Worm (Caenorhabditis elegans) whole organism, L4 larva: ENCODE measurements around the gene trk-1.

ENCODE experiments used
- D1046.2 ChIP-seq: fragments of 200-800 bp; sonication (Bioruptor generic); IDR thresholded peaks from 2 replicates; pipeline ENCODE4 v1.3.6; 2022; ENCODE audit warnings: missing genetic modification characterization, missing compliant biosample characterization
- R02D3.7 ChIP-seq: fragments of 150-350 bp; sonication (generic microtip); optimal IDR thresholded peaks from 3 replicates; lab custom pipeline; 2014; ENCODE audit warnings: missing biosample characterization, missing genetic modification characterization
- T26A8.4 ChIP-seq: fragments of 200-800 bp; sonication (Bioruptor generic); IDR thresholded peaks from 2 replicates; pipeline ENCODE4 v1.3.6; 2022; ENCODE audit warnings: missing genetic modification characterization, missing compliant biosample characterization
- Y5F2A.4 ChIP-seq: fragments of 200-800 bp; sonication (Bioruptor generic); optimal IDR thresholded peaks from 2 replicates; lab custom pipeline; 2018; ENCODE audit warnings: mild to moderate bottlenecking, missing genetic modification characterization, missing compliant biosample characterization
- ZK337.2 ChIP-seq: fragments of 200-800 bp; sonication (Bioruptor generic); IDR thresholded peaks from 2 replicates; pipeline ENCODE4 v1.3.6; 2022; ENCODE audit warnings: missing genetic modification reagents, missing genetic modification characterization, missing compliant biosample characterization
- ZK546.5 ChIP-seq, 2 experiments: sonication (generic microtip); optimal IDR thresholded peaks; 2 replicates each; lab custom pipeline; 2017; ENCODE audit warnings: missing biosample characterization in 2 of 2, missing genetic modification characterization in 2 of 2
- aha-1 ChIP-seq: fragments of 150-350 bp; peaks from one replicate; lab custom pipeline; 2014; ENCODE audit warnings: missing biosample characterization, missing genetic modification characterization
- arid-1 ChIP-seq: fragments of 200-800 bp; sonication (Bioruptor generic); conservative IDR thresholded peaks from 2 replicates; pipeline ENCODE4 v1.3.6; 2022; ENCODE audit warnings: missing genetic modification reagents, missing genetic modification characterization, missing compliant biosample characterization
- attf-4 ChIP-seq: sonication (generic microtip); optimal IDR thresholded peaks from 3 replicates; lab custom pipeline; 2017; ENCODE audit warnings: missing biosample characterization, missing genetic modification characterization
- ceh-28 ChIP-seq: fragments of 150-350 bp; optimal IDR thresholded peaks from 2 replicates; lab custom pipeline; 2014; ENCODE audit warnings: missing biosample characterization, missing genetic modification reagents, missing genetic modification characterization
- ceh-62 ChIP-seq: sonication (generic microtip); optimal IDR thresholded peaks from 2 replicates; lab custom pipeline; 2017; ENCODE audit warnings: missing biosample characterization, missing genetic modification characterization
- ceh-82 ChIP-seq: sonication (generic microtip); optimal IDR thresholded peaks from 2 replicates; lab custom pipeline; 2017; ENCODE audit warnings: missing biosample characterization, missing genetic modification characterization
- daf-16 ChIP-seq, 3 experiments: sonication (generic microtip); optimal IDR thresholded peaks; 2 replicates each; lab custom pipeline; 2016 to 2017; ENCODE audit warnings: missing genetic modification characterization in 3 of 3, missing genetic modification reagents in 3 of 3, mild to moderate bottlenecking in 2 of 3, missing compliant biosample characterization in 2 of 3, missing biosample characterization in 1 of 3, moderate library complexity in 1 of 3
- daf-19 ChIP-seq: fragments of 200-800 bp; sonication (Bioruptor generic); conservative IDR thresholded peaks from 2 replicates; pipeline ENCODE4 v1.3.6; 2022; ENCODE audit warnings: missing genetic modification characterization, missing compliant biosample characterization
- dmd-6 ChIP-seq: fragments of 200-800 bp; sonication (Bioruptor generic); IDR thresholded peaks from 2 replicates; pipeline ENCODE4 v1.3.6; 2022; ENCODE audit warnings: missing genetic modification reagents, missing genetic modification characterization, missing compliant biosample characterization
- dmd-9 ChIP-seq: fragments of 200-800 bp; sonication (Bioruptor generic); IDR thresholded peaks from 2 replicates; pipeline ENCODE4 v1.3.6; 2022; ENCODE audit warnings: missing genetic modification reagents, missing genetic modification characterization, missing compliant biosample characterization
- dpl-1 ChIP-seq: fragments of 150-350 bp; optimal IDR thresholded peaks from 2 replicates; lab custom pipeline; 2014; ENCODE audit warnings: missing biosample characterization, missing genetic modification reagents, missing genetic modification characterization
- duxl-1 ChIP-seq: sonication (generic microtip); optimal IDR thresholded peaks from 2 replicates; lab custom pipeline; 2016; ENCODE audit warnings: mild to moderate bottlenecking, missing genetic modification characterization, moderate library complexity, missing compliant biosample characterization; ENCODE audit not compliant: poor library complexity
- dve-1 ChIP-seq: sonication (generic microtip); optimal IDR thresholded peaks from 2 replicates; lab custom pipeline; 2017; ENCODE audit warnings: antibody characterized with exemption, mild to moderate bottlenecking, missing genetic modification characterization, missing compliant biosample characterization; ENCODE audit not compliant: insufficient read depth
- egl-27 ChIP-seq: sonication (generic microtip); optimal IDR thresholded peaks from 3 replicates; lab custom pipeline; 2017; ENCODE audit warnings: missing biosample characterization, missing genetic modification reagents, missing genetic modification characterization
- egl-43 ChIP-seq: fragments of 200-800 bp; sonication (Bioruptor generic); IDR thresholded peaks from 2 replicates; pipeline ENCODE4 v1.3.6; 2022; ENCODE audit warnings: missing genetic modification reagents, missing genetic modification characterization, missing compliant biosample characterization
- fkh-10 ChIP-seq: fragments of 150-350 bp; optimal IDR thresholded peaks from 2 replicates; lab custom pipeline; 2014; ENCODE audit warnings: missing biosample characterization, missing genetic modification reagents, missing genetic modification characterization
- hlh-11 ChIP-seq: fragments of 200-800 bp; sonication (Bioruptor generic); optimal IDR thresholded peaks from 2 replicates; lab custom pipeline; 2018; ENCODE audit warnings: mild to moderate bottlenecking, missing genetic modification characterization, missing compliant biosample characterization
- hmg-1.1 ChIP-seq: fragments of 200-800 bp; sonication (Bioruptor generic); IDR thresholded peaks from 2 replicates; pipeline ENCODE4 v1.3.6; 2022; ENCODE audit warnings: missing genetic modification reagents, missing genetic modification characterization, missing compliant biosample characterization
- jun-1 ChIP-seq: fragments of 150-350 bp; optimal IDR thresholded peaks from 2 replicates; lab custom pipeline; 2014; ENCODE audit warnings: missing biosample characterization, missing genetic modification reagents, missing genetic modification characterization
- lin-29 ChIP-seq: fragments of 200-800 bp; sonication (Bioruptor generic); IDR thresholded peaks from 2 replicates; pipeline ENCODE4 v1.3.6; 2022; ENCODE audit warnings: missing genetic modification reagents, missing genetic modification characterization, missing compliant biosample characterization
- lin-39 ChIP-seq: fragments of 150-350 bp; optimal IDR thresholded peaks from 2 replicates; lab custom pipeline; 2014; ENCODE audit warnings: missing biosample characterization, missing genetic modification reagents, missing genetic modification characterization
- lsy-2 ChIP-seq, 2 experiments: fragments of 150-350 bp in 1 of 2; sonication (generic microtip) in 1 of 2; optimal IDR thresholded peaks; 2 replicates each; lab custom pipeline; 2014 to 2017; ENCODE audit warnings: missing biosample characterization in 2 of 2, missing genetic modification characterization in 2 of 2
- madf-5 ChIP-seq, 2 experiments: fragments of 200-800 bp; sonication (Bioruptor generic); IDR thresholded peaks; 2 replicates each; pipeline ENCODE4 v1.3.6; 2022; ENCODE audit warnings: missing compliant biosample characterization in 2 of 2, missing genetic modification characterization in 2 of 2
- mdt-29 ChIP-seq: fragments of 200-800 bp; sonication (Bioruptor generic); IDR thresholded peaks from 2 replicates; pipeline ENCODE4 v1.3.6; 2022; ENCODE audit warnings: missing genetic modification reagents, missing genetic modification characterization, missing compliant biosample characterization
- mes-2 ChIP-seq: sonication (generic microtip); optimal IDR thresholded peaks from 2 replicates; lab custom pipeline; 2016; ENCODE audit warnings: missing genotype, mild to moderate bottlenecking, missing genetic modification characterization, missing compliant biosample characterization; ENCODE audit not compliant: poor library complexity, severe bottlenecking
- nhr-111 ChIP-seq: fragments of 200-800 bp; sonication (Bioruptor generic); optimal IDR thresholded peaks from 2 replicates; lab custom pipeline; 2018; ENCODE audit warnings: mild to moderate bottlenecking, missing genetic modification characterization, missing compliant biosample characterization
- nhr-28 ChIP-seq: fragments of 150-350 bp; optimal IDR thresholded peaks from 2 replicates; lab custom pipeline; 2014; ENCODE audit warnings: missing biosample characterization, missing genetic modification characterization
- nhr-41 ChIP-seq: fragments of 200-800 bp; sonication (Bioruptor generic); IDR thresholded peaks from 2 replicates; pipeline ENCODE4 v1.3.6; 2022; ENCODE audit warnings: missing genetic modification reagents, missing genetic modification characterization, missing compliant biosample characterization
- nhr-48 ChIP-seq: sonication (generic microtip); optimal IDR thresholded peaks from 2 replicates; lab custom pipeline; 2016; ENCODE audit warnings: mild to moderate bottlenecking, missing genetic modification characterization, missing compliant biosample characterization
- nhr-6 ChIP-seq: fragments of 150-350 bp; optimal IDR thresholded peaks from 2 replicates; lab custom pipeline; 2014; ENCODE audit warnings: missing biosample characterization, missing genetic modification characterization
- php-3 ChIP-seq: fragments of 200-800 bp; sonication (Bioruptor generic); IDR thresholded peaks from 2 replicates; pipeline ENCODE4 v1.3.6; 2022; ENCODE audit warnings: missing genetic modification reagents, missing genetic modification characterization, missing compliant biosample characterization
- pqm-1 ChIP-seq: sonication (generic microtip); optimal IDR thresholded peaks from 2 replicates; lab custom pipeline; 2017; ENCODE audit warnings: missing biosample characterization, missing genetic modification characterization
- rbr-2 ChIP-seq: sonication (generic microtip); optimal IDR thresholded peaks from 2 replicates; lab custom pipeline; 2016; ENCODE audit warnings: missing genotype, missing genetic modification characterization, missing compliant biosample characterization
- set-16 ChIP-seq: fragments of 200-800 bp; sonication (Bioruptor generic); IDR thresholded peaks from 2 replicates; pipeline ENCODE4 v1.3.6; 2022; ENCODE audit warnings: missing genetic modification reagents, missing genetic modification characterization, missing compliant biosample characterization
- snpc-1.2 ChIP-seq: fragments of 200-800 bp; sonication (Bioruptor generic); IDR thresholded peaks from 2 replicates; pipeline ENCODE4 v1.3.6; 2022; ENCODE audit warnings: missing genetic modification reagents, missing genetic modification characterization, missing compliant biosample characterization
- snpc-4 ChIP-seq: fragments of 150-350 bp; optimal IDR thresholded peaks from 2 replicates; lab custom pipeline; 2014; ENCODE audit warnings: missing biosample characterization, missing genetic modification characterization
- spr-3 ChIP-seq: fragments of 200-800 bp; sonication (Bioruptor generic); optimal IDR thresholded peaks from 2 replicates; lab custom pipeline; 2018; ENCODE audit warnings: mild to moderate bottlenecking, missing genetic modification characterization, missing compliant biosample characterization
- unc-130 ChIP-seq: sonication (generic microtip); optimal IDR thresholded peaks from 2 replicates; lab custom pipeline; 2016; ENCODE audit warnings: missing genetic modification reagents, missing genetic modification characterization, missing compliant biosample characterization
- unc-39 ChIP-seq: sonication (generic microtip); optimal IDR thresholded peaks from 2 replicates; lab custom pipeline; 2017; ENCODE audit warnings: missing biosample characterization, missing genetic modification characterization
- unc-62 ChIP-seq, 3 experiments: fragments of 150-350 bp in 1 of 3; sonication (generic microtip); optimal IDR thresholded peaks in 2 of 3; peaks in 1 of 3; 1 replicate in 1 of 3; 2 replicates in 2 of 3; lab custom pipeline; 2014 to 2017; ENCODE audit warnings: missing biosample characterization in 3 of 3, missing genetic modification characterization in 3 of 3, missing genetic modification reagents in 3 of 3, missing genotype in 1 of 3
- vab-7 ChIP-seq: fragments of 200-800 bp; sonication (Bioruptor generic); IDR thresholded peaks from 2 replicates; pipeline ENCODE4 v1.3.6; 2022; ENCODE audit warnings: missing genetic modification reagents, missing genetic modification characterization, missing compliant biosample characterization

Gene trk-1

ce11 chrX:8939389-8939788 lies 11.4 kb downstream of the trk-1 start (continued):
- TF ChIP-seq snpc-1.2 (GFP tag; lab: Robert Waterston, UW) (peak; percentile 67), madf-5 (GFP tag; IDR thresholded peaks at IDR 0.05; lab: Robert Waterston, UW) (peak in 1 of 2 experiments; percentile 54; a peak in 1 of 4 replicates), ceh-28 (no peak), nhr-6 (tag; lab: Kevin White, UChicago) (no peak), unc-130 (GFP tag; lab: Kevin White, UChicago) (no peak), nhr-111 (GFP tag; lab: Kevin White, UChicago) (no peak), ceh-62 (tag; lab: Kevin White, UChicago) (no peak), pqm-1 (tag; lab: Kevin White, UChicago) (no peak), egl-27 (tag; lab: Kevin White, UChicago) (no peak), lin-29 (GFP tag; lab: Robert Waterston, UW) (no peak), D1046.2 (GFP tag; lab: Robert Waterston, UW) (peak; percentile 69; the same call in 1 of the 2 replicates), ceh-82 (tag; lab: Kevin White, UChicago) (no peak), aha-1 (tag; lab: Kevin White, UChicago) (no peak), ZK546.5 (tag; optimal IDR thresholded peaks at IDR 0.05; lab: Kevin White, UChicago) (no peak), dmd-6 (GFP tag; lab: Robert Waterston, UW) (peak; percentile 36)

- TF ChIP-seq nhr-48 (peak; percentile 56), rbr-2 (no peak), hmg-1.1 (GFP tag; lab: Robert Waterston, UW) (no peak), dmd-9 (GFP tag; lab: Robert Waterston, UW) (no peak), egl-27 (tag; lab: Kevin White, UChicago) (no peak), spr-3 (no peak), aha-1 (tag; lab: Kevin White, UChicago) (peak; percentile 86)
Observed at ce11 chrX:8934988-8935387, 15.8 kb downstream of the trk-1 start.

- TF ChIP-seq hlh-11 (tag; lab: Kevin White, UChicago) (peak; percentile 36), Y5F2A.4 (no peak), snpc-4 (no peak), nhr-6 (tag; lab: Kevin White, UChicago) (no peak), nhr-28 (peak; percentile 50), ceh-82 (tag; lab: Kevin White, UChicago) (no peak), nhr-111 (GFP tag; lab: Kevin White, UChicago) (no peak), aha-1 (tag; lab: Kevin White, UChicago) (no peak), unc-39 (no peak), nhr-41 (GFP tag; lab: Robert Waterston, UW) (no peak), egl-43 (GFP tag; lab: Robert Waterston, UW) (no peak), daf-16 (GFP tag; optimal IDR thresholded peaks at IDR 0.05; lab: Kevin White, UChicago) (no peak), daf-16 (tag; optimal IDR thresholded peaks at IDR 0.05; lab: Kevin White, UChicago) (peak; percentile 35), set-16 (GFP tag; lab: Robert Waterston, UW) (no peak), dve-1 (peak; percentile 55), lsy-2 (tag; optimal IDR thresholded peaks at IDR 0.05; lab: Kevin White, UChicago) (no peak), fkh-10 (GFP tag; lab: Kevin White, UChicago) (no peak), mdt-29 (GFP tag; lab: Robert Waterston, UW) (no peak), unc-62 (GFP tag; optimal IDR thresholded peaks at IDR 0.05 in 1 of 2; lab: Kevin White, UChicago) (peak in 1 of 2 experiments; percentile 52), unc-62 (tag; optimal IDR thresholded peaks at IDR 0.05; lab: Kevin White, UChicago) (no peak), vab-7 (no peak), arid-1 (no peak), snpc-1.2 (GFP tag; lab: Robert Waterston, UW) (no peak), rbr-2 (no peak), T26A8.4 (no peak), daf-19 (GFP tag; lab: Robert Waterston, UW) (no peak), dpl-1 (no peak), jun-1 (tag; lab: Kevin White, UChicago) (no peak), lin-39 (tag; lab: Kevin White, UChicago) (no peak), R02D3.7 (tag; lab: Kevin White, UChicago) (no peak), php-3 (GFP tag; lab: Robert Waterston, UW) (no peak), ZK337.2 (no peak), duxl-1 (tag; lab: Kevin White, UChicago) (no peak), attf-4 (tag; lab: Kevin White, UChicago) (no peak), mes-2 (no peak)
Observed at ce11 chrX:8934246-8934645, 16.5 kb downstream of the trk-1 start.
